Comparison of ENCODE assay signal across 7 worm cellular contexts in genomic region chrIII:9664484-9665221, ce11.
A peak's percentile ranks its signal among the peaks of the same experiment; 100 is the strongest.
TF ChIP-seq lines count a peak whose summit lies in the region.

No protein-coding gene starts in this region.

TF ChIP-seq in whole organism, L1 larva, 84 proteins besides CTCF, POLR2A, EP300 and RAD21 (continues in another document):
- TF ChIP-seq unc-130 (tag; optimal IDR thresholded peaks at IDR 0.05; lab: Kevin White, UChicago) (no peak), nhr-47 (tag; optimal IDR thresholded peaks at IDR 0.05; lab: Kevin White, UChicago) (no peak), dsc-1 (tag; optimal IDR thresholded peaks at IDR 0.05; lab: Kevin White, UChicago) (peak; percentile 56), rnt-1 (tag; optimal IDR thresholded peaks at IDR 0.05; lab: Kevin White, UChicago) (peak; percentile 42), unc-30 (tag; optimal IDR thresholded peaks at IDR 0.05; lab: Kevin White, UChicago) (no peak), lin-15B (tag; optimal IDR thresholded peaks at IDR 0.05; lab: Kevin White, UChicago) (no peak), ces-1 (GFP tag; optimal IDR thresholded peaks at IDR 0.05; lab: Kevin White, UChicago) (peak; percentile 20), xbp-1 (tag; optimal IDR thresholded peaks at IDR 0.05; lab: Kevin White, UChicago) (no peak), nhr-71 (tag; optimal IDR thresholded peaks at IDR 0.05; lab: Kevin White, UChicago) (peak; percentile 68), ztf-11 (tag; optimal IDR thresholded peaks at IDR 0.05; lab: Kevin White, UChicago) (no peak), fkh-10 (GFP tag; optimal IDR thresholded peaks at IDR 0.05; lab: Kevin White, UChicago) (peak; percentile 93), elt-2 (tag; optimal IDR thresholded peaks at IDR 0.05; lab: Kevin White, UChicago) (no peak), zag-1 (tag; optimal IDR thresholded peaks at IDR 0.05; lab: Kevin White, UChicago) (no peak), ets-5 (GFP tag; IDR thresholded peaks at IDR 0.05; lab: Robert Waterston, UW) (no peak)

TF ChIP-seq in whole organism, L2 larva, 48 proteins besides CTCF, POLR2A, EP300 and RAD21 (continues in another document):
- peak; percentile 55 for TF ChIP-seq F13H6.1 (tag; optimal IDR thresholded peaks at IDR 0.05; lab: Kevin White, UChicago)
- TF ChIP-seq R02D3.7 (tag; optimal IDR thresholded peaks at IDR 0.05; lab: Kevin White, UChicago): no peak
- no peak for TF ChIP-seq ztf-1 (GFP tag; conservative IDR thresholded peaks at IDR 0.05; lab: Robert Waterston, UW)
- peak; percentile 1 for TF ChIP-seq egl-27 (tag; optimal IDR thresholded peaks at IDR 0.05; lab: Kevin White, UChicago)
- TF ChIP-seq fos-1 (tag; optimal IDR thresholded peaks at IDR 0.05; lab: Kevin White, UChicago): no peak
- no peak for TF ChIP-seq elt-1 (tag; optimal IDR thresholded peaks at IDR 0.05; lab: Kevin White, UChicago)
- no peak for TF ChIP-seq ztf-11 (tag; optimal IDR thresholded peaks at IDR 0.05; lab: Kevin White, UChicago)
- TF ChIP-seq sem-4 (tag; optimal IDR thresholded peaks at IDR 0.05; lab: Kevin White, UChicago): peak; percentile 71
- TF ChIP-seq lsy-2 (tag; optimal IDR thresholded peaks at IDR 0.05; lab: Kevin White, UChicago): peak in 1 of 2 experiments; percentile 40
- peak; percentile 4 for TF ChIP-seq C34F6.9 (tag; optimal IDR thresholded peaks at IDR 0.05; lab: Kevin White, UChicago)
- peak; percentile 80 for TF ChIP-seq sma-9 (GFP tag; optimal IDR thresholded peaks at IDR 0.05; lab: Kevin White, UChicago)
- no peak for TF ChIP-seq sma-9 (tag; optimal IDR thresholded peaks at IDR 0.05; lab: Kevin White, UChicago)
- no peak for TF ChIP-seq ZK546.5 (tag; optimal IDR thresholded peaks at IDR 0.05; lab: Kevin White, UChicago)
- TF ChIP-seq nhr-237 (tag; optimal IDR thresholded peaks at IDR 0.05; lab: Kevin White, UChicago): no peak

TF ChIP-seq in whole organism, L3 larva, 47 proteins besides CTCF, POLR2A, EP300 and RAD21:
- peak; percentile 88 for TF ChIP-seq fkh-10 (GFP tag; optimal IDR thresholded peaks at IDR 0.05; lab: Kevin White, UChicago)
- TF ChIP-seq nfya-1 (tag; optimal IDR thresholded peaks at IDR 0.05; lab: Kevin White, UChicago; ENCODE audit: insufficient read depth): peak; percentile 43
- peak; percentile 49 for TF ChIP-seq lin-39 (tag; optimal IDR thresholded peaks at IDR 0.05; lab: Kevin White, UChicago)
- TF ChIP-seq hmg-11 (tag; optimal IDR thresholded peaks at IDR 0.05; lab: Kevin White, UChicago): no peak

TF ChIP-seq in whole organism, L4 larva, 104 proteins besides CTCF, POLR2A, EP300 and RAD21 (continues in another document):
- peak; percentile 73 for TF ChIP-seq fkh-10 (GFP tag; optimal IDR thresholded peaks at IDR 0.05; lab: Kevin White, UChicago)
- TF ChIP-seq unc-62 (GFP tag; optimal IDR thresholded peaks at IDR 0.05 in 1 of 2; lab: Kevin White, UChicago): no peak
- no peak for TF ChIP-seq unc-62 (tag; optimal IDR thresholded peaks at IDR 0.05; lab: Kevin White, UChicago)
- no peak for TF ChIP-seq skn-1 (tag; optimal IDR thresholded peaks at IDR 0.05; lab: Kevin White, UChicago)
- no peak for TF ChIP-seq lin-39 (tag; optimal IDR thresholded peaks at IDR 0.05; lab: Kevin White, UChicago)
- TF ChIP-seq T26A8.4 (GFP tag; IDR thresholded peaks at IDR 0.05; lab: Robert Waterston, UW): no peak
- no peak for TF ChIP-seq arid-1 (GFP tag; conservative IDR thresholded peaks at IDR 0.05; lab: Robert Waterston, UW)
- TF ChIP-seq gei-8 (GFP tag; optimal IDR thresholded peaks at IDR 0.05; lab: Kevin White, UChicago): peak; percentile 15
- TF ChIP-seq hmg-1.1 (GFP tag; IDR thresholded peaks at IDR 0.05; lab: Robert Waterston, UW): peak; percentile 19; the same call in 1 of the 2 replicates
- no peak for TF ChIP-seq tag-97 (GFP tag; IDR thresholded peaks at IDR 0.05; lab: Robert Waterston, UW)
- TF ChIP-seq hif-1 (tag; optimal IDR thresholded peaks at IDR 0.05; lab: Kevin White, UChicago): no peak
- TF ChIP-seq ceh-32 (tag; optimal IDR thresholded peaks at IDR 0.05; lab: Kevin White, UChicago; ENCODE audit: poor library complexity): no peak
- no peak for TF ChIP-seq ama-1 (optimal IDR thresholded peaks at IDR 0.05; lab: Kevin White, UChicago)
- TF ChIP-seq dmd-9 (GFP tag; IDR thresholded peaks at IDR 0.05; lab: Robert Waterston, UW): no peak
- no peak for TF ChIP-seq lin-15B (tag; optimal IDR thresholded peaks at IDR 0.05; lab: Kevin White, UChicago)
- no peak for TF ChIP-seq lin-1 (GFP tag; IDR thresholded peaks at IDR 0.05; lab: Robert Waterston, UW)

TF ChIP-seq in whole organism, late embryonic, 69 proteins besides CTCF, POLR2A, EP300 and RAD21:
- TF ChIP-seq dve-1 (tag; optimal IDR thresholded peaks at IDR 0.05; lab: Kevin White, UChicago): no peak
- peak; percentile 46 for TF ChIP-seq unc-42 (tag; optimal IDR thresholded peaks at IDR 0.05; lab: Kevin White, UChicago)
- no peak for TF ChIP-seq unc-55 (GFP tag; optimal IDR thresholded peaks at IDR 0.05; lab: Kevin White, UChicago)
- no peak for TF ChIP-seq C08G9.2 (tag; optimal IDR thresholded peaks at IDR 0.05; lab: Kevin White, UChicago)
- TF ChIP-seq pag-3 (tag; optimal IDR thresholded peaks at IDR 0.05; lab: Kevin White, UChicago; ENCODE audit: borderline replicate concordance): no peak
- no peak for TF ChIP-seq K09A11.1 (tag; optimal IDR thresholded peaks at IDR 0.05; lab: Kevin White, UChicago; ENCODE audit: insufficient read depth)
- TF ChIP-seq mec-3 (tag; optimal IDR thresholded peaks at IDR 0.05; lab: Kevin White, UChicago; ENCODE audit: borderline replicate concordance): no peak
- TF ChIP-seq odd-2 (tag; optimal IDR thresholded peaks at IDR 0.05; lab: Kevin White, UChicago): peak; percentile 13
- no peak for TF ChIP-seq tbx-2 (tag; optimal IDR thresholded peaks at IDR 0.05; lab: Kevin White, UChicago)
- TF ChIP-seq ceh-14 (tag; optimal IDR thresholded peaks at IDR 0.05; lab: Kevin White, UChicago): no peak
- TF ChIP-seq unc-86 (tag; optimal IDR thresholded peaks at IDR 0.05; lab: Kevin White, UChicago): no peak
- TF ChIP-seq K02D7.2 (tag; optimal IDR thresholded peaks at IDR 0.05; lab: Kevin White, UChicago): no peak

TF ChIP-seq in whole organism, mixed stage, embryonic, 35 proteins besides CTCF, POLR2A, EP300 and RAD21:
- TF ChIP-seq ceh-39 (tag; optimal IDR thresholded peaks at IDR 0.05; lab: Kevin White, UChicago): no peak
- TF ChIP-seq pha-4 (tag; optimal IDR thresholded peaks at IDR 0.05; lab: Kevin White, UChicago): peak; percentile 51
- no peak for TF ChIP-seq unc-62 (GFP tag; optimal IDR thresholded peaks at IDR 0.05; lab: Kevin White, UChicago)
- peak; percentile 30 for TF ChIP-seq ces-1 (GFP tag; optimal IDR thresholded peaks at IDR 0.05; lab: Kevin White, UChicago)
- TF ChIP-seq nhr-12 (tag; optimal IDR thresholded peaks at IDR 0.05; lab: Kevin White, UChicago): no peak
TF ChIP-seq in whole organism, mixed stage, embryonic: peak in this region for 2.

TF ChIP-seq in whole organism, young adult, 124 proteins besides CTCF, POLR2A, EP300 and RAD21:
- 0 out of 2 replicates have a peak, but pooled peaks have one; percentile 14 for TF ChIP-seq Y53G8AR.9 (GFP tag; conservative IDR thresholded peaks at IDR 0.05; lab: Robert Waterston, UW)
- TF ChIP-seq sdz-38 (tag; optimal IDR thresholded peaks at IDR 0.05; lab: Kevin White, UChicago): no peak
